Fruit fly (Drosophila melanogaster) whole organism, pupa: ENCODE results near the gene CG4733.

Experiments
- CG13204 ChIP-seq: fragments of 200-800 bp; sonication (Bioruptor generic); optimal IDR thresholded peaks from 2 replicates; lab custom pipeline; 2018; ENCODE audit warnings: missing biosample characterization, mild to moderate bottlenecking, missing genetic modification characterization, moderate library complexity
- CG14655 ChIP-seq: fragments of 200-800 bp; sonication (Bioruptor generic); optimal IDR thresholded peaks from 3 replicates; lab custom pipeline; 2017; ENCODE audit warnings: mild to moderate bottlenecking, missing biosample characterization, missing genetic modification reagents, missing genetic modification characterization
- CG17806 ChIP-seq: fragments of 200-800 bp; sonication (Bioruptor generic); optimal IDR thresholded peaks from 2 replicates; lab custom pipeline; 2018; ENCODE audit warnings: missing biosample characterization, mild to moderate bottlenecking, missing genetic modification characterization, moderate library complexity
- CG32121 ChIP-seq: fragments of 200-800 bp; sonication (Bioruptor generic); IDR thresholded peaks from 2 replicates; pipeline ENCODE4 v1.3.6; 2022; ENCODE audit warnings: missing biosample characterization, missing genetic modification characterization
- CG34367 ChIP-seq: fragments of 200-800 bp; sonication (Bioruptor generic); optimal IDR thresholded peaks from 2 replicates; lab custom pipeline; 2018; ENCODE audit warnings: missing biosample characterization, mild to moderate bottlenecking, missing genetic modification characterization
- CG4496 ChIP-seq: fragments of 200-800 bp; sonication (Bioruptor generic); IDR thresholded peaks from 3 replicates; pipeline ENCODE4 v1.3.6; 2022; ENCODE audit warnings: missing biosample characterization, missing genetic modification characterization
- CG8159 ChIP-seq: fragments of 200-800 bp; sonication (Bioruptor generic); optimal IDR thresholded peaks from 3 replicates; lab custom pipeline; 2018; ENCODE audit warnings: missing biosample characterization, mild to moderate bottlenecking, missing genetic modification characterization, moderate library complexity
- D1 ChIP-seq: fragments of 200-800 bp; sonication (Bioruptor generic); optimal IDR thresholded peaks from 2 replicates; lab custom pipeline; 2018; ENCODE audit warnings: missing biosample characterization, mild to moderate bottlenecking, missing genetic modification characterization, moderate library complexity
- EcR ChIP-seq: fragments of 200-800 bp; sonication (Bioruptor generic); optimal IDR thresholded peaks from 3 replicates; lab custom pipeline; 2019; ENCODE audit warnings: missing biosample characterization, missing genetic modification characterization, mild to moderate bottlenecking, moderate library complexity, missing genetic modification reagents
- gl ChIP-seq: fragments of 200-800 bp; sonication (Bioruptor generic); optimal IDR thresholded peaks from 2 replicates; lab custom pipeline; 2018; ENCODE audit warnings: missing biosample characterization, mild to moderate bottlenecking, missing genetic modification characterization
- rn ChIP-seq: fragments of 200-800 bp; sonication (Bioruptor generic); IDR thresholded peaks from 2 replicates; pipeline ENCODE4 v1.3.6; 2022; ENCODE audit warnings: missing biosample characterization, missing genetic modification characterization

DNA sequence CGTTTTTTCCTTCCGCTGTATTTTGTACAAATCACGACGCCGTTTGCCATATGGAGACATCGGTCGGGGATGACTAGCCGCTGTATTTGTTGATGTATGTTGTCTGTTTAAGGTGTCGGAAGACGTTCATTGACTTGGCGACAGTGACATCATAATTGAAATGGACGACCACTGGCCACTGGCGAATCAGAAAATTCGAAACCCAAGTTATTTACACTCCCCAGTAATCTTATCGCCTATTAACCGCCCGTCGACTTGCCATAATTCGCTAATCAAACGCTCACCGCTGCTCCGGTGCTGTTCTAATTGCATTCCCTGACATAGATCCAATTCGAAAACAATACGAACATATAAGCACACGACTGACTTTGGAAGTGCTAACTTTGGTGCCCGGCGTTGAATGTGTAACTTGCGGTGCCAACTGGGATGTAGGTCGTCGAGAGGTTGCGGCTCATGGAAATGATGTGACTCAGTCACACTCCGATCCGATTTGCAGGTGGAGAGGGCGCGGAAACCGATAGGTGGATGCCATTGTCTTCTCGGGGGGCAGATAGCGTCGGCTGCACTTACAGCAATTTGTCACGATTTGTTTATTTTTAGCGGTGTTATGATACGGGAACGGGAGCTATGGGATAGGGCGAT, 19.2 kb downstream of the CG4733 start:
- TF ChIP-seq CG17806 (tag; lab: Kevin White, UChicago) (no peak), D1 (no peak), CG8159 (tag; lab: Kevin White, UChicago) (no peak), EcR (GFP tag; lab: Kevin White, UChicago) (no peak), CG34367 (tag; lab: Kevin White, UChicago) (no peak), CG4496 (GFP tag; lab: Robert Waterston, UW) (no peak), CG32121 (GFP tag; lab: Robert Waterston, UW) (no peak), gl (tag; lab: Kevin White, UChicago) (no peak), CG14655 (GFP tag; lab: Kevin White, UChicago) (no peak), rn (GFP tag; lab: Robert Waterston, UW) (no peak), CG13204 (GFP tag; lab: Kevin White, UChicago) (no peak)
